Fruit fly (Drosophila melanogaster) whole organism, pupa: ENCODE results near the gene NetB.

Experiments
- CG10348 ChIP-seq: fragments of 200-800 bp; sonication (Bioruptor generic); IDR thresholded peaks from 2 replicates; pipeline ENCODE4 v1.3.6; 2022; ENCODE audit warnings: missing biosample characterization, missing genetic modification characterization
- CG12605 ChIP-seq: fragments of 200-800 bp; sonication (Bioruptor generic); IDR thresholded peaks from 2 replicates; pipeline ENCODE4 v1.3.6; 2022; ENCODE audit warnings: missing biosample characterization, missing genetic modification characterization
- CG13204 ChIP-seq: fragments of 200-800 bp; sonication (Bioruptor generic); optimal IDR thresholded peaks from 2 replicates; lab custom pipeline; 2018; ENCODE audit warnings: missing biosample characterization, mild to moderate bottlenecking, missing genetic modification characterization, moderate library complexity
- CG14655 ChIP-seq: fragments of 200-800 bp; sonication (Bioruptor generic); optimal IDR thresholded peaks from 3 replicates; lab custom pipeline; 2017; ENCODE audit warnings: mild to moderate bottlenecking, missing biosample characterization, missing genetic modification reagents, missing genetic modification characterization
- CG15710 ChIP-seq: fragments of 200-800 bp; sonication (Bioruptor generic); optimal IDR thresholded peaks from 2 replicates; lab custom pipeline; 2018; ENCODE audit warnings: missing biosample characterization, mild to moderate bottlenecking, missing genetic modification characterization, moderate library complexity
- CG17806 ChIP-seq: fragments of 200-800 bp; sonication (Bioruptor generic); optimal IDR thresholded peaks from 2 replicates; lab custom pipeline; 2018; ENCODE audit warnings: missing biosample characterization, mild to moderate bottlenecking, missing genetic modification characterization, moderate library complexity
- CG32121 ChIP-seq: fragments of 200-800 bp; sonication (Bioruptor generic); IDR thresholded peaks from 2 replicates; pipeline ENCODE4 v1.3.6; 2022; ENCODE audit warnings: missing biosample characterization, missing genetic modification characterization
- CG34367 ChIP-seq: fragments of 200-800 bp; sonication (Bioruptor generic); optimal IDR thresholded peaks from 2 replicates; lab custom pipeline; 2018; ENCODE audit warnings: missing biosample characterization, mild to moderate bottlenecking, missing genetic modification characterization
- CG4496 ChIP-seq: fragments of 200-800 bp; sonication (Bioruptor generic); IDR thresholded peaks from 3 replicates; pipeline ENCODE4 v1.3.6; 2022; ENCODE audit warnings: missing biosample characterization, missing genetic modification characterization
- CG8159 ChIP-seq: fragments of 200-800 bp; sonication (Bioruptor generic); optimal IDR thresholded peaks from 3 replicates; lab custom pipeline; 2018; ENCODE audit warnings: missing biosample characterization, mild to moderate bottlenecking, missing genetic modification characterization, moderate library complexity
- CG8301 ChIP-seq: fragments of 200-800 bp; sonication (Bioruptor generic); optimal IDR thresholded peaks from 2 replicates; lab custom pipeline; 2018; ENCODE audit warnings: missing biosample characterization, mild to moderate bottlenecking, missing genetic modification characterization
- CG9948 ChIP-seq: fragments of 200-800 bp; sonication (Bioruptor generic); optimal IDR thresholded peaks from 2 replicates; lab custom pipeline; 2018; ENCODE audit warnings: missing biosample characterization, mild to moderate bottlenecking, missing genetic modification characterization, moderate library complexity
- D1 ChIP-seq: fragments of 200-800 bp; sonication (Bioruptor generic); optimal IDR thresholded peaks from 2 replicates; lab custom pipeline; 2018; ENCODE audit warnings: missing biosample characterization, mild to moderate bottlenecking, missing genetic modification characterization, moderate library complexity
- EcR ChIP-seq: fragments of 200-800 bp; sonication (Bioruptor generic); optimal IDR thresholded peaks from 3 replicates; lab custom pipeline; 2019; ENCODE audit warnings: missing biosample characterization, missing genetic modification characterization, mild to moderate bottlenecking, moderate library complexity, missing genetic modification reagents
- Ets98B ChIP-seq: fragments of 200-800 bp; sonication (Bioruptor generic); IDR thresholded peaks from 2 replicates; pipeline ENCODE4 v1.3.6; 2022; ENCODE audit warnings: missing biosample characterization, missing genetic modification characterization
- Pif1A ChIP-seq: fragments of 200-800 bp; sonication (Bioruptor generic); optimal IDR thresholded peaks from 3 replicates; lab custom pipeline; 2016; ENCODE audit warnings: missing biosample characterization, missing genetic modification characterization
- Snoo ChIP-seq: fragments of 200-800 bp; sonication (Bioruptor generic); optimal IDR thresholded peaks from 3 replicates; lab custom pipeline; 2017; ENCODE audit warnings: missing biosample characterization, mild to moderate bottlenecking, missing genetic modification characterization, inconsistent platforms
- fd96Ca ChIP-seq: fragments of 200-800 bp; sonication (Bioruptor generic); IDR thresholded peaks from 3 replicates; pipeline ENCODE4 v1.3.6; 2022; ENCODE audit warnings: missing biosample characterization, missing genetic modification characterization
- gl ChIP-seq: fragments of 200-800 bp; sonication (Bioruptor generic); optimal IDR thresholded peaks from 2 replicates; lab custom pipeline; 2018; ENCODE audit warnings: missing biosample characterization, mild to moderate bottlenecking, missing genetic modification characterization
- rn ChIP-seq: fragments of 200-800 bp; sonication (Bioruptor generic); IDR thresholded peaks from 2 replicates; pipeline ENCODE4 v1.3.6; 2022; ENCODE audit warnings: missing biosample characterization, missing genetic modification characterization

NetB gene

dm6 chrX:14749086-14749874 lies at the start of gene NetB:
TSS of gene NetB (minus strand) at chrX:14749376.
- no peak for TF ChIP-seq CG8159 (tag; lab: Kevin White, UChicago)
- peak; percentile 28 for TF ChIP-seq CG13204 (GFP tag; lab: Kevin White, UChicago)
- 0 out of 3 replicates have a peak, but pooled peaks have one; percentile 53 for TF ChIP-seq CG4496 (GFP tag; lab: Robert Waterston, UW)
- no peak for TF ChIP-seq Snoo (tag; lab: Kevin White, UChicago)
- TF ChIP-seq CG17806 (tag; lab: Kevin White, UChicago) = peak; percentile 4

dm6 chrX:14786451-14786850 lies 37.3 kb upstream of the NetB start, which contains the start of gene Ag5r:
TSS of gene Ag5r (minus strand) at chrX:14786551.
- no peak for TF ChIP-seq fd96Ca
- TF ChIP-seq CG13204 (GFP tag; lab: Kevin White, UChicago) = no peak
- no peak for TF ChIP-seq gl
- no peak for TF ChIP-seq CG32121 (GFP tag; lab: Robert Waterston, UW)

dm6 chrX:14784002-14784568 lies 34.9 kb upstream of the NetB start, which contains the start of gene Ag5r2:
TSS of gene Ag5r2 (minus strand) at chrX:14784052.
- TF ChIP-seq CG14655 (GFP tag; lab: Kevin White, UChicago) (no peak), CG8301 (no peak), rn (GFP tag; lab: Robert Waterston, UW) (no peak), Snoo (tag; lab: Kevin White, UChicago) (no peak)

- TF ChIP-seq gl (no peak), EcR (no peak), CG4496 (GFP tag; lab: Robert Waterston, UW) (no peak), CG8301 (no peak), CG8159 (tag; lab: Kevin White, UChicago) (no peak), fd96Ca (no peak), CG17806 (tag; lab: Kevin White, UChicago) (no peak), CG13204 (GFP tag; lab: Kevin White, UChicago) (no peak), CG15710 (no peak), Ets98B (GFP tag; lab: Robert Waterston, UW) (no peak), CG10348 (GFP tag; lab: Robert Waterston, UW) (no peak), CG32121 (GFP tag; lab: Robert Waterston, UW) (no peak), rn (GFP tag; lab: Robert Waterston, UW) (no peak), CG12605 (GFP tag; lab: Robert Waterston, UW) (no peak), CG34367 (tag; lab: Kevin White, UChicago) (no peak), Pif1A (GFP tag; lab: Kevin White, UChicago) (no peak), D1 (no peak)
- TF ChIP-seq, all 21 proteins: peak for 0
Observed at dm6 chrX:14776474-14776873, 27.3 kb upstream of the NetB start, which contains the start of gene CG5347. TSS of gene CG5347 (plus strand) at chrX:14776774.

- no peak for TF ChIP-seq Snoo (tag; lab: Kevin White, UChicago)
- no peak for TF ChIP-seq Ets98B (GFP tag; lab: Robert Waterston, UW)
- no peak for TF ChIP-seq CG15710
- TF ChIP-seq CG8301 = no peak
- no peak for TF ChIP-seq CG34367 (tag; lab: Kevin White, UChicago)
- TF ChIP-seq CG10348 (GFP tag; lab: Robert Waterston, UW) = no peak
Observed at dm6 chrX:14775008-14775407, 25.8 kb upstream of the NetB start, which contains the start of gene CG5334. TSS of gene CG5334 (plus strand) at chrX:14775308.

- TF ChIP-seq CG32121 (GFP tag; lab: Robert Waterston, UW) (no peak), CG15710 (no peak), Ets98B (GFP tag; lab: Robert Waterston, UW) (no peak), D1 (no peak), Pif1A (GFP tag; lab: Kevin White, UChicago) (no peak)
Observed at dm6 chrX:14765737-14766253, 16.6 kb upstream of the NetB start, which contains the start of gene CG15890. TSS of gene CG15890 (minus strand) at chrX:14765787.

- no peak for TF ChIP-seq CG10348 (GFP tag; lab: Robert Waterston, UW)
- TF ChIP-seq CG34367 (tag; lab: Kevin White, UChicago) = no peak
- no peak for TF ChIP-seq Snoo (tag; lab: Kevin White, UChicago)
- TF ChIP-seq CG13204 (GFP tag; lab: Kevin White, UChicago) = no peak
- no peak for TF ChIP-seq Ets98B (GFP tag; lab: Robert Waterston, UW)
- TF ChIP-seq gl = no peak
- no peak for TF ChIP-seq CG8159 (tag; lab: Kevin White, UChicago)
- no peak for TF ChIP-seq Pif1A (GFP tag; lab: Kevin White, UChicago)
- no peak for TF ChIP-seq CG32121 (GFP tag; lab: Robert Waterston, UW)
- TF ChIP-seq CG12605 (GFP tag; lab: Robert Waterston, UW) = no peak
- no peak for TF ChIP-seq CG9948 (tag; lab: Kevin White, UChicago)
Observed at dm6 chrX:14765024-14765423, 15.8 kb upstream of the NetB start.
